Fruit fly (Drosophila melanogaster) whole organism, embryonic: Measurements from ENCODE around the gene me31B.
A peak's percentile ranks its signal among the peaks of the same experiment; 100 is the strongest.

ENCODE experiments used
- Atf3 ChIP-seq: fragments of 200-800 bp; sonication (Bioruptor generic); optimal IDR thresholded peaks from 3 replicates; lab custom pipeline; 2016; ENCODE audit warnings: missing biosample characterization, missing genetic modification characterization
- CG10654 ChIP-seq: fragments of 200-800 bp; sonication (Bioruptor generic); optimal IDR thresholded peaks from 2 replicates; lab custom pipeline; 2016; ENCODE audit warnings: missing biosample characterization, missing genetic modification characterization
- CG11696 ChIP-seq: fragments of 200-800 bp; sonication (Bioruptor generic); IDR thresholded peaks from 2 replicates; pipeline ENCODE4 v1.3.6; 2022; ENCODE audit warnings: missing biosample characterization, missing genetic modification characterization
- CG12155 ChIP-seq: fragments of 200-800 bp; sonication (Bioruptor generic); optimal IDR thresholded peaks from 3 replicates; lab custom pipeline; 2016; ENCODE audit warnings: missing biosample characterization, missing genetic modification characterization
- CG14441 ChIP-seq: fragments of 200-800 bp; sonication (Bioruptor generic); IDR thresholded peaks from 2 replicates; pipeline ENCODE4 v1.3.6; 2022; ENCODE audit warnings: missing biosample characterization, missing genetic modification characterization
- CG14965 ChIP-seq: fragments of 200-800 bp; sonication (Bioruptor generic); optimal IDR thresholded peaks from 2 replicates; lab custom pipeline; 2016; ENCODE audit warnings: missing biosample characterization, missing genetic modification characterization, borderline replicate concordance
- CG15073 ChIP-seq: fragments of 200-800 bp; sonication (Bioruptor generic); optimal IDR thresholded peaks from 2 replicates; lab custom pipeline; 2016; ENCODE audit warnings: missing biosample characterization, missing genetic modification characterization
- CG15601 ChIP-seq: fragments of 200-800 bp; sonication (Bioruptor generic); optimal IDR thresholded peaks from 3 replicates; lab custom pipeline; 2019; ENCODE audit warnings: missing biosample characterization, mild to moderate bottlenecking, missing genetic modification characterization, moderate library complexity
- CG15696 ChIP-seq: fragments of 200-800 bp; sonication (Bioruptor generic); optimal IDR thresholded peaks from 2 replicates; lab custom pipeline; 2019; ENCODE audit warnings: missing biosample characterization, mild to moderate bottlenecking, missing genetic modification characterization, moderate library complexity
- CG1603 ChIP-seq: fragments of 200-800 bp; sonication (Bioruptor generic); optimal IDR thresholded peaks from 2 replicates; lab custom pipeline; 2019; ENCODE audit warnings: missing biosample characterization, mild to moderate bottlenecking, missing genetic modification characterization, moderate library complexity
- CG16813 ChIP-seq: fragments of 200-800 bp; sonication (Bioruptor generic); IDR thresholded peaks from 3 replicates; pipeline ENCODE4 v1.3.6; 2022; ENCODE audit warnings: missing biosample characterization, missing genetic modification characterization; ENCODE audit not compliant: partially characterized antibody
- CG17829 ChIP-seq: fragments of 200-800 bp; optimal IDR thresholded peaks from 2 replicates; lab custom pipeline; 2019; ENCODE audit warnings: missing biosample characterization, mild to moderate bottlenecking, missing genetic modification characterization, moderate library complexity
- CG2202 ChIP-seq: fragments of 200-800 bp; sonication (Bioruptor generic); optimal IDR thresholded peaks from 2 replicates; lab custom pipeline; 2018; ENCODE audit warnings: missing biosample characterization, mild to moderate bottlenecking, missing genetic modification characterization
- CG31224 ChIP-seq: fragments of 200-800 bp; sonication (Bioruptor generic); IDR thresholded peaks from 2 replicates; pipeline ENCODE4 v1.3.6; 2022; ENCODE audit warnings: missing biosample characterization, missing genetic modification characterization
- CG3726 ChIP-seq: fragments of 200-800 bp; sonication (Bioruptor generic); IDR thresholded peaks from 3 replicates; pipeline ENCODE4, ENCODE4 v1.3.6; 2022; ENCODE audit warnings: missing biosample characterization, missing genetic modification characterization
- CG3995 ChIP-seq: fragments of 200-800 bp; sonication (Bioruptor generic); optimal IDR thresholded peaks from 3 replicates; lab custom pipeline; 2016; ENCODE audit warnings: missing biosample characterization, missing genetic modification characterization
- CG4424 ChIP-seq: fragments of 200-800 bp; sonication (Bioruptor generic); optimal IDR thresholded peaks from 3 replicates; lab custom pipeline; 2016; ENCODE audit warnings: missing biosample characterization, missing genetic modification characterization
- CG7357 ChIP-seq: fragments of 200-800 bp; sonication (Bioruptor generic); IDR thresholded peaks from 3 replicates; pipeline ENCODE4 v1.3.6; 2022; ENCODE audit warnings: missing biosample characterization, missing genetic modification characterization
- CG7745 ChIP-seq: fragments of 200-800 bp; sonication (Bioruptor generic); optimal IDR thresholded peaks from 2 replicates; lab custom pipeline; 2018; ENCODE audit warnings: missing biosample characterization, mild to moderate bottlenecking, missing genetic modification characterization, moderate library complexity
- CG7786 ChIP-seq: fragments of 200-800 bp; sonication (Bioruptor generic); optimal IDR thresholded peaks from 2 replicates; lab custom pipeline; 2016; ENCODE audit warnings: missing biosample characterization, missing genetic modification characterization
- Dbx ChIP-seq: fragments of 200-800 bp; sonication (Bioruptor generic); IDR thresholded peaks from 3 replicates; pipeline ENCODE4 v1.3.6; 2022; ENCODE audit warnings: missing biosample characterization, missing genetic modification characterization
- Dp ChIP-seq: fragments of 200-800 bp; sonication (Bioruptor generic); optimal IDR thresholded peaks from 2 replicates; lab custom pipeline; 2018; ENCODE audit warnings: missing biosample characterization, mild to moderate bottlenecking, missing genetic modification characterization, moderate library complexity
- GATAe ChIP-seq: fragments of 200-800 bp; sonication (Bioruptor generic); conservative IDR thresholded peaks from 2 replicates; pipeline ENCODE4 v1.3.6; 2022; ENCODE audit warnings: missing biosample characterization, missing genetic modification characterization
- Hmx ChIP-seq: fragments of 200-800 bp; sonication (Bioruptor generic); optimal IDR thresholded peaks from 2 replicates; lab custom pipeline; 2016; ENCODE audit warnings: missing biosample characterization, missing genetic modification characterization
- Hr3 ChIP-seq: fragments of 200-800 bp; sonication (Bioruptor generic); optimal IDR thresholded peaks from 3 replicates; lab custom pipeline; 2016; ENCODE audit warnings: missing biosample characterization, missing genetic modification characterization
- Jarid2 ChIP-seq: fragments of 200-800 bp; sonication (Bioruptor generic); optimal IDR thresholded peaks from 3 replicates; lab custom pipeline; 2017; ENCODE audit warnings: mild to moderate bottlenecking, missing biosample characterization, missing genetic modification reagents, missing genetic modification characterization
- Lpt ChIP-seq: fragments of >200 bp; optimal IDR thresholded peaks from 2 replicates; lab custom pipeline; 2018; ENCODE audit warnings: missing biosample characterization, missing genetic modification characterization
- Med ChIP-seq: fragments of 200-800 bp; sonication (Bioruptor generic); peaks from one replicate; lab custom pipeline; 2016; ENCODE audit warnings: missing biosample characterization, missing genetic modification characterization, mild to moderate bottlenecking, inconsistent platforms, moderate library complexity
- Myb ChIP-seq: fragments of 200-800 bp; sonication (Bioruptor generic); optimal IDR thresholded peaks from 2 replicates; lab custom pipeline; 2016; ENCODE audit warnings: missing biosample characterization, missing genetic modification characterization
- NC2β ChIP-seq: fragments of 200-800 bp; sonication (Bioruptor generic); optimal IDR thresholded peaks from 2 replicates; lab custom pipeline; 2016; ENCODE audit warnings: missing biosample characterization, missing genetic modification characterization
- Poxn ChIP-seq: fragments of 200-800 bp; sonication (Bioruptor generic); IDR thresholded peaks from 2 replicates; pipeline ENCODE4 v1.3.6; 2022; ENCODE audit warnings: missing biosample characterization, missing genetic modification characterization
- Sox102F ChIP-seq: fragments of 200-800 bp; sonication (Bioruptor generic); optimal IDR thresholded peaks from 2 replicates; lab custom pipeline; 2018; ENCODE audit warnings: missing biosample characterization, mild to moderate bottlenecking, missing genetic modification characterization, moderate library complexity
- Sry-δ ChIP-seq: fragments of 200-800 bp; sonication (Bioruptor generic); optimal IDR thresholded peaks from 2 replicates; lab custom pipeline; 2016; ENCODE audit warnings: missing biosample characterization, missing genetic modification characterization
- Vsx1 ChIP-seq: fragments of 200-800 bp; sonication (Bioruptor generic); optimal IDR thresholded peaks from 2 replicates; lab custom pipeline; 2017; ENCODE audit warnings: missing biosample characterization, mild to moderate bottlenecking, missing genetic modification characterization, missing genetic modification reagents
- Xrp1 ChIP-seq: fragments of 200-800 bp; sonication (Bioruptor generic); IDR thresholded peaks from 2 replicates; pipeline ENCODE4 v1.3.6; 2022; ENCODE audit warnings: missing biosample characterization, missing genetic modification characterization
- ac ChIP-seq: fragments of 200-800 bp; sonication (Bioruptor generic); optimal IDR thresholded peaks from 3 replicates; lab custom pipeline; 2017; ENCODE audit warnings: missing biosample characterization, mild to moderate bottlenecking, missing genetic modification characterization
- ase ChIP-seq: fragments of 200-800 bp; sonication (Bioruptor generic); IDR thresholded peaks from 3 replicates; pipeline ENCODE4 v1.3.6; 2022; ENCODE audit warnings: missing biosample characterization, missing genetic modification characterization
- chn ChIP-seq: fragments of 200-800 bp; sonication (Bioruptor generic); optimal IDR thresholded peaks from 2 replicates; lab custom pipeline; 2016; ENCODE audit warnings: missing biosample characterization, missing genetic modification characterization
- corto ChIP-seq: fragments of 200-800 bp; sonication (Bioruptor generic); optimal IDR thresholded peaks from 2 replicates; lab custom pipeline; 2016; ENCODE audit warnings: missing biosample characterization, mild to moderate bottlenecking, missing genetic modification characterization, moderate library complexity
- croc ChIP-seq: fragments of 200-800 bp; sonication (Bioruptor generic); conservative IDR thresholded peaks from 3 replicates; pipeline ENCODE4 v1.3.6; 2022; ENCODE audit warnings: missing biosample characterization, missing genetic modification characterization
- disco-r ChIP-seq: fragments of 200-800 bp; sonication (Bioruptor generic); optimal IDR thresholded peaks from 2 replicates; lab custom pipeline; 2016; ENCODE audit warnings: missing biosample characterization, missing genetic modification characterization
- nau ChIP-seq: fragments of 200-800 bp; sonication (Bioruptor generic); optimal IDR thresholded peaks from 3 replicates; lab custom pipeline; 2017; ENCODE audit warnings: missing biosample characterization, mild to moderate bottlenecking, missing genetic modification characterization, missing genetic modification reagents
- psq ChIP-seq: fragments of 200-800 bp; sonication (Bioruptor generic); optimal IDR thresholded peaks from 2 replicates; lab custom pipeline; 2017; ENCODE audit warnings: missing biosample characterization, missing genetic modification characterization
- salm ChIP-seq: fragments of 200-800 bp; sonication (Bioruptor generic); optimal IDR thresholded peaks from 2 replicates; lab custom pipeline; 2018; ENCODE audit warnings: missing biosample characterization, mild to moderate bottlenecking, missing genetic modification characterization
- sens-2 ChIP-seq: fragments of 200-800 bp; sonication (Bioruptor generic); IDR thresholded peaks from 2 replicates; pipeline ENCODE4 v1.3.6; 2022; ENCODE audit warnings: missing biosample characterization, missing genetic modification characterization
- seq ChIP-seq: fragments of 200-800 bp; sonication (Bioruptor generic); IDR thresholded peaks from 2 replicates; pipeline ENCODE4 v1.3.6; 2022; ENCODE audit warnings: missing biosample characterization, missing genetic modification characterization
- sna ChIP-seq: fragments of 200-800 bp; sonication (Bioruptor generic); IDR thresholded peaks from 2 replicates; pipeline ENCODE4 v1.3.6; 2022; ENCODE audit warnings: missing biosample characterization, missing genetic modification characterization; ENCODE audit not compliant: partially characterized antibody
- tin ChIP-seq: fragments of 200-800 bp; sonication (Bioruptor generic); optimal IDR thresholded peaks from 3 replicates; lab custom pipeline; 2016; ENCODE audit warnings: missing biosample characterization, missing genetic modification characterization
- trh ChIP-seq: fragments of 200-800 bp; sonication (Bioruptor generic); optimal IDR thresholded peaks from 2 replicates; lab custom pipeline; 2016; ENCODE audit warnings: missing biosample characterization, missing genetic modification characterization
- tup ChIP-seq: fragments of 200-800 bp; sonication (Bioruptor generic); optimal IDR thresholded peaks from 2 replicates; lab custom pipeline; 2016; ENCODE audit warnings: missing biosample characterization, mild to moderate bottlenecking, missing genetic modification characterization, moderate library complexity
- vfl ChIP-seq: fragments of 200-800 bp; sonication (Bioruptor generic); optimal IDR thresholded peaks from 2 replicates; lab custom pipeline; 2016; ENCODE audit warnings: missing biosample characterization, missing genetic modification characterization
- vnd ChIP-seq: fragments of 200-800 bp; sonication (Bioruptor generic); IDR thresholded peaks from 3 replicates; pipeline ENCODE4 v1.3.6; 2022; ENCODE audit warnings: missing biosample characterization, missing genetic modification characterization; ENCODE audit not compliant: partially characterized antibody

me31B gene

dm6 chr2L:10276846-10277245, 37.7 kb downstream of the me31B start (continued):
- TF ChIP-seq CG16813 (GFP tag; lab: Robert Waterston, UW) (no peak), Myb (GFP tag; lab: Kevin White, UChicago) (no peak), CG14965 (GFP tag; lab: Kevin White, UChicago) (no peak), GATAe (GFP tag; lab: Robert Waterston, UW) (no peak), CG11696 (GFP tag; lab: Robert Waterston, UW) (no peak), CG17829 (tag; lab: Kevin White, UChicago) (no peak), corto (GFP tag; lab: Kevin White, UChicago) (no peak), Dbx (no peak), disco-r (GFP tag; lab: Kevin White, UChicago) (no peak), croc (GFP tag; lab: Robert Waterston, UW) (no peak), psq (no peak), Poxn (GFP tag; lab: Robert Waterston, UW) (no peak), NC2β (GFP tag; lab: Kevin White, UChicago) (peak; percentile 50), CG3995 (GFP tag; lab: Kevin White, UChicago) (no peak), trh (no peak), CG7745 (no peak), CG1603 (peak; percentile 65), salm (tag; lab: Kevin White, UChicago) (no peak), nau (GFP tag; lab: Kevin White, UChicago) (no peak), CG14441 (GFP tag; lab: Robert Waterston, UW) (peak; percentile 41; the same call in 1 of the 2 replicates), CG4424 (GFP tag; lab: Kevin White, UChicago) (no peak), CG15073 (GFP tag; lab: Kevin White, UChicago) (no peak), Hmx (GFP tag; lab: Kevin White, UChicago) (no peak), Vsx1 (GFP tag; lab: Kevin White, UChicago) (no peak), CG7786 (GFP tag; lab: Kevin White, UChicago) (peak; percentile 7), Hr3 (GFP tag; lab: Kevin White, UChicago) (no peak), CG7357 (0 out of 3 replicates have a peak, but pooled peaks have one; percentile 13), tup (no peak), Lpt (GFP tag; lab: Kevin White, UChicago) (no peak), Jarid2 (GFP tag; lab: Kevin White, UChicago) (no peak), CG3726 (GFP tag; lab: Robert Waterston, UW) (no peak), ac (GFP tag; lab: Kevin White, UChicago) (no peak), sna (GFP tag; lab: Robert Waterston, UW) (no peak), seq (GFP tag; lab: Robert Waterston, UW) (no peak), ase (GFP tag; lab: Robert Waterston, UW) (peak; percentile 25; the same call in 1 of the 3 replicates), CG31224 (no peak), CG15696 (tag; lab: Kevin White, UChicago) (no peak), Dp (GFP tag; lab: Kevin White, UChicago) (no peak), vfl (GFP tag; lab: Kevin White, UChicago) (no peak), Atf3 (GFP tag; lab: Kevin White, UChicago) (no peak), Sry-δ (no peak), CG10654 (GFP tag; lab: Kevin White, UChicago) (no peak), CG12155 (GFP tag; lab: Kevin White, UChicago) (no peak), Med (peak; percentile 86), CG2202 (tag; lab: Kevin White, UChicago) (no peak), CG15601 (no peak), Xrp1 (GFP tag; lab: Robert Waterston, UW) (peak; percentile 14; the same call in 1 of the 2 replicates), vnd (no peak), Sox102F (GFP tag; lab: Kevin White, UChicago) (no peak), tin (GFP tag; lab: Kevin White, UChicago) (no peak), sens-2 (GFP tag; lab: Robert Waterston, UW) (no peak), chn (GFP tag; lab: Kevin White, UChicago) (peak; percentile 42)
